Fruit fly (Drosophila melanogaster) whole organism, embryonic: Measurements from ENCODE around the gene CG7298.
A peak's percentile ranks its signal among the peaks of the same experiment; 100 is the strongest.

Experiments used
- ATbp ChIP-seq: fragments of 200-800 bp; sonication (Bioruptor generic); optimal IDR thresholded peaks from 2 replicates; lab custom pipeline; 2017; ENCODE audit warnings: missing biosample characterization, mild to moderate bottlenecking, missing genetic modification characterization, missing genetic modification reagents
- Atf3 ChIP-seq: fragments of 200-800 bp; sonication (Bioruptor generic); optimal IDR thresholded peaks from 3 replicates; lab custom pipeline; 2016; ENCODE audit warnings: missing biosample characterization, missing genetic modification characterization
- B-H1 ChIP-seq: fragments of 200-800 bp; sonication (Bioruptor generic); IDR thresholded peaks from 3 replicates; pipeline ENCODE4 v1.3.6; 2022; ENCODE audit warnings: missing biosample characterization, missing genetic modification characterization
- BtbVII ChIP-seq: fragments of 200-800 bp; sonication (Bioruptor generic); optimal IDR thresholded peaks from 3 replicates; lab custom pipeline; 2017; ENCODE audit warnings: missing biosample characterization, mild to moderate bottlenecking, missing genetic modification characterization
- CG10147 ChIP-seq: fragments of 200-800 bp; sonication (Bioruptor generic); optimal IDR thresholded peaks from 2 replicates; lab custom pipeline; 2019; ENCODE audit warnings: missing biosample characterization, mild to moderate bottlenecking, missing genetic modification characterization, moderate library complexity
- CG11085 ChIP-seq: fragments of 200-800 bp; sonication (Bioruptor generic); IDR thresholded peaks from 2 replicates; pipeline ENCODE4 v1.3.6; 2022; ENCODE audit warnings: missing biosample characterization, missing genetic modification characterization
- CG11247 ChIP-seq: fragments of 200-800 bp; sonication (Bioruptor generic); IDR thresholded peaks from 2 replicates; pipeline ENCODE4 v1.3.6; 2022; ENCODE audit warnings: missing biosample characterization, missing genetic modification characterization
- CG11723 ChIP-seq: fragments of 200-800 bp; sonication (Bioruptor generic); optimal IDR thresholded peaks from 2 replicates; lab custom pipeline; 2017; ENCODE audit warnings: missing biosample characterization, mild to moderate bottlenecking, missing genetic modification characterization
- CG12071 ChIP-seq: fragments of 200-800 bp; sonication (Bioruptor generic); optimal IDR thresholded peaks from 3 replicates; lab custom pipeline; 2018; ENCODE audit warnings: missing biosample characterization, mild to moderate bottlenecking, missing genetic modification characterization
- CG12236 ChIP-seq: fragments of 200-800 bp; sonication (Bioruptor generic); optimal IDR thresholded peaks from 2 replicates; lab custom pipeline; 2016; ENCODE audit warnings: missing biosample characterization, missing genetic modification characterization
- CG12942 ChIP-seq: fragments of 200-800 bp; sonication (Bioruptor generic); optimal IDR thresholded peaks from 3 replicates; lab custom pipeline; 2016; ENCODE audit warnings: missing biosample characterization, missing genetic modification characterization
- CG15601 ChIP-seq: fragments of 200-800 bp; sonication (Bioruptor generic); optimal IDR thresholded peaks from 3 replicates; lab custom pipeline; 2019; ENCODE audit warnings: missing biosample characterization, mild to moderate bottlenecking, missing genetic modification characterization, moderate library complexity
- CG15696 ChIP-seq: fragments of 200-800 bp; sonication (Bioruptor generic); optimal IDR thresholded peaks from 2 replicates; lab custom pipeline; 2019; ENCODE audit warnings: missing biosample characterization, mild to moderate bottlenecking, missing genetic modification characterization, moderate library complexity
- CG1647 ChIP-seq: fragments of 200-800 bp; sonication (Bioruptor generic); optimal IDR thresholded peaks from 3 replicates; lab custom pipeline; 2016; ENCODE audit warnings: missing biosample characterization, missing genetic modification characterization
- CG17568 ChIP-seq: fragments of 200-800 bp; sonication (Bioruptor generic); optimal IDR thresholded peaks from 2 replicates; lab custom pipeline; 2018; ENCODE audit warnings: missing biosample characterization, mild to moderate bottlenecking, missing genetic modification characterization, moderate library complexity
- CG18764 ChIP-seq: fragments of 200-800 bp; sonication (Bioruptor generic); optimal IDR thresholded peaks from 3 replicates; lab custom pipeline; 2016; ENCODE audit warnings: missing biosample characterization, missing genetic modification characterization
- CG2199 ChIP-seq: fragments of 200-800 bp; sonication (Bioruptor generic); IDR thresholded peaks from 3 replicates; pipeline ENCODE4 v1.3.6; 2022; ENCODE audit warnings: missing biosample characterization, missing genetic modification characterization
- CG2875 ChIP-seq: fragments of 200-800 bp; sonication (Bioruptor generic); optimal IDR thresholded peaks from 2 replicates; lab custom pipeline; 2017; ENCODE audit warnings: missing biosample characterization, mild to moderate bottlenecking, missing genetic modification characterization, missing genetic modification reagents
- CG30020 ChIP-seq: fragments of 200-800 bp; optimal IDR thresholded peaks from 2 replicates; lab custom pipeline; 2019; ENCODE audit warnings: missing biosample characterization, mild to moderate bottlenecking, missing genetic modification characterization, moderate library complexity
- CG32772 ChIP-seq: fragments of 200-800 bp; sonication (Bioruptor generic); IDR thresholded peaks from 2 replicates; pipeline ENCODE4 v1.3.6; 2022; ENCODE audit warnings: missing biosample characterization, missing genetic modification characterization
- CG3407 ChIP-seq: fragments of 200-800 bp; sonication (Bioruptor generic); optimal IDR thresholded peaks from 2 replicates; lab custom pipeline; 2018; ENCODE audit warnings: missing biosample characterization, mild to moderate bottlenecking, missing genetic modification characterization
- CG7839 ChIP-seq: fragments of 200-800 bp; sonication (Bioruptor generic); optimal IDR thresholded peaks from 3 replicates; lab custom pipeline; 2018; ENCODE audit warnings: missing biosample characterization, mild to moderate bottlenecking, missing genetic modification characterization, moderate library complexity
- CG8388 ChIP-seq: fragments of 200-800 bp; sonication (Bioruptor generic); optimal IDR thresholded peaks from 2 replicates; lab custom pipeline; 2019; ENCODE audit warnings: missing biosample characterization, mild to moderate bottlenecking, missing genetic modification characterization, moderate library complexity
- Dbx ChIP-seq: fragments of 200-800 bp; sonication (Bioruptor generic); IDR thresholded peaks from 3 replicates; pipeline ENCODE4 v1.3.6; 2022; ENCODE audit warnings: missing biosample characterization, missing genetic modification characterization
- HmgD ChIP-seq: fragments of 200-800 bp; sonication (Bioruptor generic); optimal IDR thresholded peaks from 3 replicates; lab custom pipeline; 2016; ENCODE audit warnings: missing biosample characterization, missing genetic modification characterization
- HmgZ ChIP-seq: fragments of 200-800 bp; sonication (Bioruptor generic); optimal IDR thresholded peaks from 2 replicates; lab custom pipeline; 2018; ENCODE audit warnings: missing biosample characterization, mild to moderate bottlenecking, missing genetic modification characterization
- Hr39 ChIP-seq: fragments of >200 bp; optimal IDR thresholded peaks from 2 replicates; lab custom pipeline; 2017
- Kr ChIP-seq: fragments of 200-800 bp; sonication (Bioruptor generic); optimal IDR thresholded peaks from 2 replicates; lab custom pipeline; 2017; ENCODE audit warnings: missing biosample characterization, mild to moderate bottlenecking, missing genetic modification characterization
- Med ChIP-seq: fragments of 200-800 bp; sonication (Bioruptor generic); peaks from one replicate; lab custom pipeline; 2016; ENCODE audit warnings: missing biosample characterization, missing genetic modification characterization, mild to moderate bottlenecking, inconsistent platforms, moderate library complexity
- Myb ChIP-seq: fragments of 200-800 bp; sonication (Bioruptor generic); optimal IDR thresholded peaks from 2 replicates; lab custom pipeline; 2016; ENCODE audit warnings: missing biosample characterization, missing genetic modification characterization
- NK7.1 ChIP-seq: fragments of 200-800 bp; sonication (Bioruptor generic); optimal IDR thresholded peaks from 3 replicates; lab custom pipeline; 2016; ENCODE audit warnings: missing biosample characterization, missing genetic modification characterization
- Sox102F ChIP-seq: fragments of 200-800 bp; sonication (Bioruptor generic); optimal IDR thresholded peaks from 2 replicates; lab custom pipeline; 2018; ENCODE audit warnings: missing biosample characterization, mild to moderate bottlenecking, missing genetic modification characterization, moderate library complexity
- Sry-β ChIP-seq: fragments of 200-800 bp; sonication (Bioruptor generic); optimal IDR thresholded peaks from 2 replicates; lab custom pipeline; 2018; ENCODE audit warnings: missing biosample characterization, mild to moderate bottlenecking, missing genetic modification characterization, moderate library complexity
- Trl ChIP-seq, 3 experiments: fragments of >200 bp in 2 of 3; fragments of 200-800 bp in 1 of 3; sonication (Bioruptor generic) in 1 of 3; optimal IDR thresholded peaks; 2 replicates in 1 of 3; 3 replicates in 2 of 3; lab custom pipeline; 2016 to 2017; ENCODE audit warnings: missing biosample characterization in 1 of 3, missing genetic modification characterization in 1 of 3
- ab ChIP-seq: fragments of 200-800 bp; sonication (Bioruptor generic); optimal IDR thresholded peaks from 2 replicates; lab custom pipeline; 2016; ENCODE audit warnings: missing biosample characterization, missing genetic modification characterization
- ash1 ChIP-seq: fragments of 200-800 bp; sonication (Bioruptor generic); optimal IDR thresholded peaks from 2 replicates; lab custom pipeline; 2018; ENCODE audit warnings: missing biosample characterization, mild to moderate bottlenecking, missing genetic modification characterization
- cas ChIP-seq: fragments of 200-800 bp; sonication (Bioruptor generic); IDR thresholded peaks from 2 replicates; pipeline ENCODE4 v1.3.6; 2022; ENCODE audit warnings: missing biosample characterization, missing genetic modification characterization
- caup ChIP-seq: fragments of 200-800 bp; sonication (Bioruptor generic); optimal IDR thresholded peaks from 3 replicates; lab custom pipeline; 2017; ENCODE audit warnings: missing biosample characterization, mild to moderate bottlenecking, missing genetic modification characterization, moderate library complexity; ENCODE audit not compliant: severe bottlenecking
- cwo ChIP-seq: fragments of 200-800 bp; sonication (Bioruptor generic); optimal IDR thresholded peaks from 3 replicates; lab custom pipeline; 2017; ENCODE audit warnings: missing biosample characterization, missing genetic modification characterization, mild to moderate bottlenecking, moderate library complexity, missing genetic modification reagents
- dmrt11E ChIP-seq: fragments of 200-800 bp; sonication (Bioruptor generic); optimal IDR thresholded peaks from 3 replicates; lab custom pipeline; 2018; ENCODE audit warnings: missing biosample characterization, mild to moderate bottlenecking, missing genetic modification characterization, moderate library complexity
- exex ChIP-seq: fragments of 200-800 bp; sonication (Bioruptor generic); optimal IDR thresholded peaks from 4 replicates; lab custom pipeline; 2018; ENCODE audit warnings: missing biosample characterization, mild to moderate bottlenecking, missing genetic modification characterization, moderate library complexity
- gcm2 ChIP-seq: fragments of 200-800 bp; sonication (Bioruptor generic); optimal IDR thresholded peaks from 2 replicates; lab custom pipeline; 2016; ENCODE audit warnings: missing biosample characterization, missing genetic modification characterization
- grn ChIP-seq: fragments of 200-800 bp; sonication (Bioruptor generic); optimal IDR thresholded peaks from 3 replicates; lab custom pipeline; 2017; ENCODE audit warnings: missing biosample characterization, missing genetic modification characterization
- gro ChIP-seq: fragments of 200-800 bp; sonication (Bioruptor generic); optimal IDR thresholded peaks from 2 replicates; lab custom pipeline; 2016; ENCODE audit warnings: missing biosample characterization, missing genetic modification characterization
- ham ChIP-seq: fragments of 200-800 bp; sonication (Bioruptor generic); IDR thresholded peaks from 2 replicates; pipeline ENCODE4 v1.3.6; 2022; ENCODE audit warnings: missing biosample characterization, missing genetic modification characterization
- hth ChIP-seq: fragments of >200 bp; optimal IDR thresholded peaks from 2 replicates; lab custom pipeline; 2017; ENCODE audit warnings: inconsistent platforms
- mirr ChIP-seq: fragments of 200-800 bp; sonication (Bioruptor generic); optimal IDR thresholded peaks from 3 replicates; lab custom pipeline; 2018; ENCODE audit warnings: missing biosample characterization, mild to moderate bottlenecking, missing genetic modification characterization
- ro ChIP-seq: fragments of 200-800 bp; sonication (Bioruptor generic); IDR thresholded peaks from 2 replicates; pipeline ENCODE4 v1.3.6; 2022; ENCODE audit warnings: missing biosample characterization, missing genetic modification characterization
- run ChIP-seq: fragments of 200-800 bp; sonication (Bioruptor generic); optimal IDR thresholded peaks from 3 replicates; lab custom pipeline; 2018; ENCODE audit warnings: missing biosample characterization, mild to moderate bottlenecking, missing genetic modification characterization
- sd ChIP-seq: fragments of 200-800 bp; sonication (Bioruptor generic); optimal IDR thresholded peaks from 3 replicates; lab custom pipeline; 2018; ENCODE audit warnings: missing biosample characterization, mild to moderate bottlenecking, missing genetic modification characterization, moderate library complexity
- unc-4 ChIP-seq: fragments of 200-800 bp; sonication (Bioruptor generic); IDR thresholded peaks from 2 replicates; pipeline ENCODE4 v1.3.6; 2022; ENCODE audit warnings: missing biosample characterization, missing genetic modification characterization; ENCODE audit not compliant: partially characterized antibody
- wek ChIP-seq: fragments of 200-800 bp; sonication (Bioruptor generic); optimal IDR thresholded peaks from 3 replicates; lab custom pipeline; 2018; ENCODE audit warnings: missing biosample characterization, mild to moderate bottlenecking, missing genetic modification characterization, moderate library complexity

CG7298 gene

dm6 chr3L:20209092-20209491 lies 5.6 kb upstream of the CG7298 start (continued):
- TF ChIP-seq CG3407 (GFP tag; lab: Kevin White, UChicago): no peak
- no peak for TF ChIP-seq Sox102F (GFP tag; lab: Kevin White, UChicago)
- no peak for TF ChIP-seq dmrt11E (tag; lab: Kevin White, UChicago)
- TF ChIP-seq gro (GFP tag; lab: Kevin White, UChicago): peak; percentile 74
- no peak for TF ChIP-seq Sry-β (GFP tag; lab: Kevin White, UChicago)
- no peak for TF ChIP-seq CG12071 (GFP tag; lab: Kevin White, UChicago)
- TF ChIP-seq cwo: peak; percentile 99
- no peak for TF ChIP-seq Atf3
- TF ChIP-seq CG17568 (GFP tag; lab: Kevin White, UChicago): no peak
- TF ChIP-seq ab (GFP tag; lab: Kevin White, UChicago): no peak
- TF ChIP-seq ro (GFP tag; lab: Robert Waterston, UW): no peak
- TF ChIP-seq CG15696 (tag; lab: Kevin White, UChicago): no peak
- TF ChIP-seq hth (lab: Kevin White, UChicago): no peak
- TF ChIP-seq HmgD (GFP tag; lab: Kevin White, UChicago): no peak
- peak; percentile 84 for TF ChIP-seq sd (tag; lab: Kevin White, UChicago)
- TF ChIP-seq ash1 (GFP tag; lab: Kevin White, UChicago): no peak
- TF ChIP-seq CG7839 (tag; lab: Kevin White, UChicago): no peak
- no peak for TF ChIP-seq CG12236 (GFP tag; lab: Kevin White, UChicago)
- TF ChIP-seq CG1647: no peak
- TF ChIP-seq CG30020: no peak
- TF ChIP-seq CG8388 (GFP tag; lab: Kevin White, UChicago): no peak
- no peak for TF ChIP-seq Dbx (GFP tag; lab: Robert Waterston, UW)
- no peak for TF ChIP-seq CG15601
- TF ChIP-seq ham (GFP tag; lab: Robert Waterston, UW): no peak
- no peak for TF ChIP-seq run (tag; lab: Kevin White, UChicago)
- TF ChIP-seq Myb: no peak
- peak; percentile 100 for TF ChIP-seq exex (tag; lab: Kevin White, UChicago)
- no peak for TF ChIP-seq CG11723 (GFP tag; lab: Kevin White, UChicago)
- TF ChIP-seq CG2875: no peak
- peak; percentile 98 for TF ChIP-seq mirr (GFP tag; lab: Kevin White, UChicago)
- peak; percentile 96 for TF ChIP-seq grn (GFP tag; lab: Kevin White, UChicago)
- no peak for TF ChIP-seq CG32772 (GFP tag; lab: Robert Waterston, UW)
- peak; percentile 23 for TF ChIP-seq BtbVII (GFP tag; lab: Kevin White, UChicago)
- TF ChIP-seq CG11085 (GFP tag; lab: Robert Waterston, UW): no peak
- TF ChIP-seq ATbp: no peak
- TF ChIP-seq Trl (optimal IDR thresholded peaks at IDR 0.05; lab: Kevin White, UChicago): no peak
- TF ChIP-seq Trl (GFP tag; optimal IDR thresholded peaks at IDR 0.05; lab: Kevin White, UChicago): no peak
- TF ChIP-seq cas (GFP tag; lab: Robert Waterston, UW): no peak
- no peak for TF ChIP-seq NK7.1
- TF ChIP-seq Kr (GFP tag; lab: Kevin White, UChicago): no peak
- no peak for TF ChIP-seq wek
- TF ChIP-seq unc-4 (GFP tag; lab: Robert Waterston, UW): no peak
- TF ChIP-seq B-H1 (GFP tag; lab: Robert Waterston, UW): no peak
- no peak for TF ChIP-seq CG11247 (GFP tag; lab: Robert Waterston, UW)
- TF ChIP-seq CG2199 (GFP tag; lab: Robert Waterston, UW): no peak
- TF ChIP-seq CG18764 (GFP tag; lab: Kevin White, UChicago): no peak
- no peak for TF ChIP-seq CG12942 (GFP tag; lab: Kevin White, UChicago)
- peak; percentile 9 for TF ChIP-seq HmgZ (tag; lab: Kevin White, UChicago)
- no peak for TF ChIP-seq gcm2
- peak; percentile 37 for TF ChIP-seq caup
- no peak for TF ChIP-seq CG10147 (GFP tag; lab: Kevin White, UChicago)
- no peak for TF ChIP-seq Hr39
- peak; percentile 2 for TF ChIP-seq Med (GFP tag; lab: Kevin White, UChicago)
